Fruit fly (Drosophila melanogaster) whole organism, embryonic: ENCODE measurements around the gene bwa.
A peak's percentile ranks its signal among the peaks of the same experiment; 100 is the strongest.

Experiments used
- Atf6 ChIP-seq: fragments of 200-800 bp; sonication (Bioruptor generic); IDR thresholded peaks from 2 replicates; pipeline ENCODE4 v1.3.6; 2022; ENCODE audit warnings: missing biosample characterization, missing genetic modification characterization
- BtbVII ChIP-seq: fragments of 200-800 bp; sonication (Bioruptor generic); optimal IDR thresholded peaks from 3 replicates; lab custom pipeline; 2017; ENCODE audit warnings: missing biosample characterization, mild to moderate bottlenecking, missing genetic modification characterization
- CG10209 ChIP-seq: fragments of 200-800 bp; sonication (Bioruptor generic); optimal IDR thresholded peaks from 3 replicates; lab custom pipeline; 2017; ENCODE audit warnings: missing biosample characterization, mild to moderate bottlenecking, missing genetic modification characterization, missing genetic modification reagents
- CG10654 ChIP-seq: fragments of 200-800 bp; sonication (Bioruptor generic); optimal IDR thresholded peaks from 2 replicates; lab custom pipeline; 2016; ENCODE audit warnings: missing biosample characterization, missing genetic modification characterization
- CG11398 ChIP-seq: fragments of 200-800 bp; sonication (Bioruptor generic); optimal IDR thresholded peaks from 2 replicates; lab custom pipeline; 2016; ENCODE audit warnings: missing biosample characterization, missing genetic modification characterization
- CG11723 ChIP-seq: fragments of 200-800 bp; sonication (Bioruptor generic); optimal IDR thresholded peaks from 2 replicates; lab custom pipeline; 2017; ENCODE audit warnings: missing biosample characterization, mild to moderate bottlenecking, missing genetic modification characterization
- CG12236 ChIP-seq: fragments of 200-800 bp; sonication (Bioruptor generic); optimal IDR thresholded peaks from 2 replicates; lab custom pipeline; 2016; ENCODE audit warnings: missing biosample characterization, missing genetic modification characterization
- CG12744 ChIP-seq: fragments of 200-800 bp; sonication (Bioruptor generic); optimal IDR thresholded peaks from 2 replicates; lab custom pipeline; 2016; ENCODE audit warnings: missing biosample characterization, missing genetic modification characterization
- CG15011 ChIP-seq: fragments of 200-800 bp; sonication (Bioruptor generic); optimal IDR thresholded peaks from 3 replicates; lab custom pipeline; 2018; ENCODE audit warnings: missing biosample characterization, mild to moderate bottlenecking, missing genetic modification characterization
- CG15601 ChIP-seq: fragments of 200-800 bp; sonication (Bioruptor generic); optimal IDR thresholded peaks from 3 replicates; lab custom pipeline; 2019; ENCODE audit warnings: missing biosample characterization, mild to moderate bottlenecking, missing genetic modification characterization, moderate library complexity
- CG17361 ChIP-seq: fragments of 200-800 bp; sonication (Bioruptor generic); IDR thresholded peaks from 3 replicates; pipeline ENCODE4 v1.3.6; 2022; ENCODE audit warnings: missing biosample characterization, missing genetic modification characterization
- CG17912 ChIP-seq: fragments of 200-800 bp; sonication (Bioruptor generic); optimal IDR thresholded peaks from 2 replicates; lab custom pipeline; 2018; ENCODE audit warnings: missing biosample characterization, mild to moderate bottlenecking, missing genetic modification characterization
- CG18011 ChIP-seq: fragments of 200-800 bp; sonication (Bioruptor generic); optimal IDR thresholded peaks from 2 replicates; lab custom pipeline; 2017; ENCODE audit warnings: missing biosample characterization, missing genetic modification characterization, mild to moderate bottlenecking, moderate library complexity, missing genotype
- CG31365 ChIP-seq: fragments of 200-800 bp; sonication (Bioruptor generic); optimal IDR thresholded peaks from 2 replicates; lab custom pipeline; 2018; ENCODE audit warnings: missing biosample characterization, mild to moderate bottlenecking, missing genetic modification characterization
- CG3281 ChIP-seq: fragments of 200-800 bp; sonication (Bioruptor generic); optimal IDR thresholded peaks from 3 replicates; lab custom pipeline; 2017; ENCODE audit warnings: missing biosample characterization, mild to moderate bottlenecking, missing genetic modification characterization
- CG3407 ChIP-seq: fragments of 200-800 bp; sonication (Bioruptor generic); optimal IDR thresholded peaks from 2 replicates; lab custom pipeline; 2018; ENCODE audit warnings: missing biosample characterization, mild to moderate bottlenecking, missing genetic modification characterization
- CG3838 ChIP-seq: fragments of 200-800 bp; sonication (Bioruptor generic); optimal IDR thresholded peaks from 3 replicates; lab custom pipeline; 2016; ENCODE audit warnings: missing biosample characterization, missing genetic modification characterization
- CG42726 ChIP-seq: fragments of 200-800 bp; sonication (Bioruptor generic); IDR thresholded peaks from 2 replicates; pipeline ENCODE4 v1.3.6; 2022; ENCODE audit warnings: missing biosample characterization, missing genetic modification characterization; ENCODE audit not compliant: partially characterized antibody
- CG4328 ChIP-seq: fragments of 200-800 bp; sonication (Bioruptor generic); optimal IDR thresholded peaks from 3 replicates; lab custom pipeline; 2017; ENCODE audit warnings: missing biosample characterization, missing genetic modification reagents, missing genetic modification characterization
- CG43689 ChIP-seq: fragments of 200-800 bp; sonication (Bioruptor generic); IDR thresholded peaks from 2 replicates; pipeline ENCODE4 v1.3.6; 2022; ENCODE audit warnings: missing biosample characterization, missing genetic modification characterization
- CG6254 ChIP-seq: fragments of 200-800 bp; sonication (Bioruptor generic); optimal IDR thresholded peaks from 3 replicates; lab custom pipeline; 2017; ENCODE audit warnings: mild to moderate bottlenecking, missing biosample characterization, missing genetic modification reagents, missing genetic modification characterization
- CG6689 ChIP-seq: fragments of 200-800 bp; sonication (Bioruptor generic); IDR thresholded peaks from 2 replicates; pipeline ENCODE4 v1.3.6; 2022; ENCODE audit warnings: missing biosample characterization, missing genetic modification characterization
- CG6791 ChIP-seq: fragments of 200-800 bp; sonication (Bioruptor generic); IDR thresholded peaks from 3 replicates; pipeline ENCODE4 v1.3.6; 2022; ENCODE audit warnings: missing biosample characterization, missing genetic modification characterization; ENCODE audit not compliant: partially characterized antibody
- CG6813 ChIP-seq: fragments of 200-800 bp; sonication (Bioruptor generic); optimal IDR thresholded peaks from 2 replicates; lab custom pipeline; 2017; ENCODE audit warnings: missing biosample characterization, missing genetic modification characterization, mild to moderate bottlenecking, moderate library complexity, missing genetic modification reagents
- CG7928 ChIP-seq: fragments of 200-800 bp; sonication (Bioruptor generic); optimal IDR thresholded peaks from 2 replicates; lab custom pipeline; 2017; ENCODE audit warnings: missing biosample characterization, mild to moderate bottlenecking, missing genetic modification characterization
- CG7987 ChIP-seq: fragments of 200-800 bp; sonication (Bioruptor generic); optimal IDR thresholded peaks from 2 replicates; lab custom pipeline; 2018; ENCODE audit warnings: missing biosample characterization, mild to moderate bottlenecking, missing genetic modification characterization, moderate library complexity
- Dip2 ChIP-seq: fragments of 200-800 bp; sonication (Bioruptor generic); IDR thresholded peaks from 2 replicates; pipeline ENCODE4 v1.3.6; 2022; ENCODE audit warnings: missing biosample characterization, missing genetic modification characterization
- HmgZ ChIP-seq: fragments of 200-800 bp; sonication (Bioruptor generic); optimal IDR thresholded peaks from 2 replicates; lab custom pipeline; 2018; ENCODE audit warnings: missing biosample characterization, mild to moderate bottlenecking, missing genetic modification characterization
- Mes4 ChIP-seq: fragments of 200-800 bp; sonication (Bioruptor generic); optimal IDR thresholded peaks from 2 replicates; lab custom pipeline; 2016; ENCODE audit warnings: missing biosample characterization, missing genetic modification characterization
- Oaz ChIP-seq: fragments of 200-800 bp; sonication (Bioruptor generic); IDR thresholded peaks from 2 replicates; pipeline ENCODE4 v1.3.6; 2022; ENCODE audit warnings: missing biosample characterization, missing genetic modification characterization
- Scr ChIP-seq: fragments of 200-800 bp; sonication (Bioruptor generic); IDR thresholded peaks from 2 replicates; pipeline ENCODE4 v1.3.6; 2022; ENCODE audit warnings: missing biosample characterization, missing genetic modification characterization; ENCODE audit not compliant: partially characterized antibody
- Sox102F ChIP-seq: fragments of 200-800 bp; sonication (Bioruptor generic); optimal IDR thresholded peaks from 2 replicates; lab custom pipeline; 2018; ENCODE audit warnings: missing biosample characterization, mild to moderate bottlenecking, missing genetic modification characterization, moderate library complexity
- Taf1 ChIP-seq: fragments of 200-800 bp; sonication (Bioruptor generic); IDR thresholded peaks from 2 replicates; pipeline ENCODE4 v1.3.6; 2022; ENCODE audit warnings: missing biosample characterization, missing genetic modification characterization
- Xrp1 ChIP-seq: fragments of 200-800 bp; sonication (Bioruptor generic); IDR thresholded peaks from 2 replicates; pipeline ENCODE4 v1.3.6; 2022; ENCODE audit warnings: missing biosample characterization, missing genetic modification characterization
- aop ChIP-seq: fragments of 200-800 bp; sonication (Bioruptor generic); IDR thresholded peaks from 2 replicates; pipeline ENCODE4 v1.3.6; 2022; ENCODE audit warnings: missing biosample characterization, missing genetic modification characterization
- dan ChIP-seq: fragments of 200-800 bp; sonication (Bioruptor generic); IDR thresholded peaks from 2 replicates; pipeline ENCODE4 v1.3.6; 2022; ENCODE audit warnings: missing biosample characterization, missing genetic modification characterization
- dimm ChIP-seq: fragments of 200-800 bp; sonication (Bioruptor generic); IDR thresholded peaks from 2 replicates; pipeline ENCODE4 v1.3.6; 2022; ENCODE audit warnings: missing biosample characterization, missing genetic modification characterization
- en ChIP-seq: fragments of 200-800 bp; sonication (Bioruptor generic); optimal IDR thresholded peaks from 2 replicates; lab custom pipeline; 2016; ENCODE audit warnings: missing biosample characterization, missing genetic modification characterization
- ftz-f1 ChIP-seq: fragments of 200-800 bp; sonication (Bioruptor generic); optimal IDR thresholded peaks from 2 replicates; lab custom pipeline; 2016; ENCODE audit warnings: missing biosample characterization, missing genetic modification characterization
- gcm ChIP-seq: fragments of 200-800 bp; sonication (Bioruptor generic); optimal IDR thresholded peaks from 2 replicates; lab custom pipeline; 2019; ENCODE audit warnings: missing biosample characterization, mild to moderate bottlenecking, missing genetic modification characterization, moderate library complexity
- gt ChIP-seq: fragments of 200-800 bp; sonication (Bioruptor generic); IDR thresholded peaks from 2 replicates; pipeline ENCODE4 v1.3.6; 2022; ENCODE audit warnings: missing biosample characterization, missing genetic modification characterization
- hkb ChIP-seq, 2 experiments: fragments of 200-800 bp in 1 of 2; fragments of >200 bp in 1 of 2; sonication (Bioruptor generic) in 1 of 2; IDR thresholded peaks in 1 of 2; optimal IDR thresholded peaks in 1 of 2; 2 replicates each; pipeline versions ENCODE4 v1.3.6 to Lab custom; 2017 to 2022; ENCODE audit warnings: missing biosample characterization in 1 of 2, missing genetic modification characterization in 1 of 2
- kni ChIP-seq: fragments of 200-800 bp; sonication (Bioruptor generic); optimal IDR thresholded peaks from 3 replicates; lab custom pipeline; 2017; ENCODE audit warnings: mild to moderate bottlenecking, missing biosample characterization, missing genetic modification reagents, missing genetic modification characterization
- pho ChIP-seq: fragments of 200-800 bp; sonication (Bioruptor generic); optimal IDR thresholded peaks from 2 replicates; lab custom pipeline; 2016; ENCODE audit warnings: missing biosample characterization, missing genetic modification characterization
- unc-4 ChIP-seq: fragments of 200-800 bp; sonication (Bioruptor generic); IDR thresholded peaks from 2 replicates; pipeline ENCODE4 v1.3.6; 2022; ENCODE audit warnings: missing biosample characterization, missing genetic modification characterization; ENCODE audit not compliant: partially characterized antibody
- usp ChIP-seq: fragments of >200 bp; optimal IDR thresholded peaks from 2 replicates; lab custom pipeline; 2017; ENCODE audit warnings: missing biosample characterization, missing genetic modification characterization
- wdn ChIP-seq: fragments of 200-800 bp; sonication (Bioruptor generic); IDR thresholded peaks from 2 replicates; pipeline ENCODE4 v1.3.6; 2022; ENCODE audit warnings: missing biosample characterization, missing genetic modification characterization
- zen ChIP-seq: fragments of 200-800 bp; sonication (Bioruptor generic); optimal IDR thresholded peaks from 3 replicates; lab custom pipeline; 2018; ENCODE audit warnings: missing biosample characterization, mild to moderate bottlenecking, missing genetic modification characterization, moderate library complexity

bwa gene

DNA sequence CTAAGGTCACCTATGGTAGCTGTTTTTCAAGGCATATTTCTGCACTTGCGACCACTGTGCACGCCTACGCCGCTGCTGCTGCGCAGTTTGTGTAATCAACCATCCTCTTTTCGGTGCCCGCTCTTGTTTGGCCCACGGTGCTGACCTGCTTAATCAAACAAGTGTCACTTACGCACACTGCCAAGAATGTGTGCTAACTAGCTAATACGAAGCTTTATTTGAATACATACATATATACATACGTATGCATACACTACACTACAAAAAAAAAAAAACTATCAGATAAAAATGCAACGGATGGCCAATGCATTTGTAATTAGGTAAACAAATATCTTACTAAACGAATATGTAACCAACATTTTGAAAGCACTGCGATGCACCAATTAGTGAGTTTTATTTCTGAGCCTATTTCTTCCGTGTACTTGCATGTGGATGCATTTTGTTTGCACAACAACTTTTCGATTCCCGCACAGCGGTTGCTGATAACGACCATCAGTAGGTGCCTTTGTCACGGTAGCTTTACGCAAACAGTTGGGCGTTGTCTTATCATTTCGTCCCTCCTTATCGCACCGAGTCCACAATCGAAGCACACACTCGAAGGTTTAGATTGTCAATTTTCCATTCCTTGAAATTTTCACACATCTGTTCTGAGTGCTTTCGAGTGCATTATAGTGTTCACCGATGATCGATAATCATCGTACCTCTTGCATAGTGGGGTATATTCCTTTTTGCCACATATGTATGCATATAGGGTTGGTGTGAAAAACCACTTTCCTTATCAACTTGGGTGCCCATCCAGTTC is 20.3 kb downstream of the bwa start (continued):
- TF ChIP-seq CG6813 (GFP tag; lab: Kevin White, UChicago) (peak; percentile 74), CG12744 (GFP tag; lab: Kevin White, UChicago) (peak; percentile 66), hkb (optimal IDR thresholded peaks at IDR 0.05; lab: Kevin White, UChicago) (no peak), hkb (GFP tag; IDR thresholded peaks at IDR 0.05; lab: Robert Waterston, UW) (peak; percentile 91), CG6791 (GFP tag; lab: Robert Waterston, UW) (no peak), Scr (no peak), CG31365 (tag; lab: Kevin White, UChicago) (peak; percentile 35), Dip2 (no peak; the same call in 1 of the 2 replicates), Atf6 (GFP tag; lab: Robert Waterston, UW) (peak; percentile 85), usp (GFP tag; lab: Kevin White, UChicago) (no peak), CG17912 (GFP tag; lab: Kevin White, UChicago) (no peak), CG11398 (GFP tag; lab: Kevin White, UChicago) (peak; percentile 78), CG4328 (GFP tag; lab: Kevin White, UChicago) (peak; percentile 41), CG11723 (GFP tag; lab: Kevin White, UChicago) (peak; percentile 51), CG6689 (GFP tag; lab: Robert Waterston, UW) (peak; percentile 89), Taf1 (GFP tag; lab: Robert Waterston, UW) (peak; percentile 42; the same call in 1 of the 2 replicates), CG12236 (GFP tag; lab: Kevin White, UChicago) (peak; percentile 88), CG17361 (GFP tag; lab: Robert Waterston, UW) (peak; percentile 83), Mes4 (GFP tag; lab: Kevin White, UChicago) (peak; percentile 78), CG10209 (peak; percentile 86), kni (GFP tag; lab: Kevin White, UChicago) (peak; percentile 88), CG6254 (GFP tag; lab: Kevin White, UChicago) (peak; percentile 72), zen (peak; percentile 71), CG7987 (GFP tag; lab: Kevin White, UChicago) (peak; percentile 71), wdn (GFP tag; lab: Robert Waterston, UW) (no peak; the same call in 1 of the 2 replicates), gcm (GFP tag; lab: Kevin White, UChicago) (peak; percentile 87), CG18011 (GFP tag; lab: Kevin White, UChicago) (peak; percentile 60), CG43689 (GFP tag; lab: Robert Waterston, UW) (peak; percentile 65), pho (peak; percentile 81), BtbVII (GFP tag; lab: Kevin White, UChicago) (peak; percentile 83), CG3281 (GFP tag; lab: Kevin White, UChicago) (peak; percentile 77), Sox102F (GFP tag; lab: Kevin White, UChicago) (peak; percentile 88), unc-4 (GFP tag; lab: Robert Waterston, UW) (no peak), CG15011 (GFP tag; lab: Kevin White, UChicago) (peak; percentile 67), dimm (GFP tag; lab: Robert Waterston, UW) (peak; percentile 87), aop (peak; percentile 5; the same call in 1 of the 2 replicates), CG10654 (peak; percentile 71), CG15601 (peak; percentile 78), CG3838 (GFP tag; lab: Kevin White, UChicago) (peak; percentile 60), CG3407 (GFP tag; lab: Kevin White, UChicago) (peak; percentile 83), CG7928 (GFP tag; lab: Kevin White, UChicago) (no peak), dan (peak; percentile 51; the same call in 1 of the 2 replicates), ftz-f1 (GFP tag; lab: Kevin White, UChicago) (peak; percentile 64), HmgZ (tag; lab: Kevin White, UChicago) (peak; percentile 53), en (peak; percentile 85), gt (GFP tag; lab: Robert Waterston, UW) (peak; percentile 91), CG42726 (no peak), Xrp1 (peak; percentile 89), Oaz (GFP tag; lab: Robert Waterston, UW) (peak; percentile 80)
